Worm (Caenorhabditis elegans) whole organism, L4/young adult: ENCODE results near the gene srw-129.

ENCODE experiments used
- W03F9.2 ChIP-seq: fragments of 150-350 bp; optimal IDR thresholded peaks from 2 replicates; lab custom pipeline; 2014; ENCODE audit warnings: missing biosample characterization, missing genetic modification characterization
- dao-5 ChIP-seq: sonication (generic microtip); optimal IDR thresholded peaks from 2 replicates; lab custom pipeline; 2016; ENCODE audit warnings: missing genotype, missing genetic modification characterization, moderate library complexity, missing compliant biosample characterization
- him-1 ChIP-seq: sonication (generic microtip); optimal IDR thresholded peaks from 2 replicates; lab custom pipeline; 2016; ENCODE audit warnings: missing genotype, missing genetic modification reagents, missing genetic modification characterization, missing compliant biosample characterization

- TF ChIP-seq W03F9.2 (no peak), dao-5 (tag; lab: Kevin White, UChicago) (no peak), him-1 (tag; lab: Kevin White, UChicago) (no peak)
Measured at ce11 chrV:3021306-3021705, 49.6 kb downstream of the srw-129 start, which contains the start of gene irld-12.
